Fruit fly (Drosophila melanogaster) Kc167 (cell line): Measurements from ENCODE around the gene CG33490.
"Not testable (repeated sequence)": the region's sequence is repeated elsewhere in the genome, so short reads cannot be mapped to it uniquely, and the experiment has no call there.

Source experiments
- Myc ChIP-seq: fragments of >200 bp; optimal IDR thresholded peaks from 2 replicates; lab custom pipeline; 2017; ENCODE audit warnings: missing external identifiers
- Sin3A ChIP-seq: fragments of >200 bp; optimal IDR thresholded peaks from 2 replicates; lab custom pipeline; 2018; ENCODE audit warnings: missing external identifiers
- h ChIP-seq: fragments of >200 bp; optimal IDR thresholded peaks from 3 replicates; lab custom pipeline; 2018; ENCODE audit warnings: missing external identifiers
- insv ChIP-seq: fragments of >200 bp; optimal IDR thresholded peaks from 3 replicates; lab custom pipeline; 2018; ENCODE audit warnings: missing external identifiers
- psq ChIP-seq: fragments of >200 bp; optimal IDR thresholded peaks from 2 replicates; lab custom pipeline; 2017; ENCODE audit warnings: missing external identifiers
- ttk ChIP-seq: sonication (Bioruptor generic); optimal IDR thresholded peaks from 2 replicates; lab custom pipeline; 2017; ENCODE audit warnings: missing external identifiers

The CG33490 gene

DNA sequence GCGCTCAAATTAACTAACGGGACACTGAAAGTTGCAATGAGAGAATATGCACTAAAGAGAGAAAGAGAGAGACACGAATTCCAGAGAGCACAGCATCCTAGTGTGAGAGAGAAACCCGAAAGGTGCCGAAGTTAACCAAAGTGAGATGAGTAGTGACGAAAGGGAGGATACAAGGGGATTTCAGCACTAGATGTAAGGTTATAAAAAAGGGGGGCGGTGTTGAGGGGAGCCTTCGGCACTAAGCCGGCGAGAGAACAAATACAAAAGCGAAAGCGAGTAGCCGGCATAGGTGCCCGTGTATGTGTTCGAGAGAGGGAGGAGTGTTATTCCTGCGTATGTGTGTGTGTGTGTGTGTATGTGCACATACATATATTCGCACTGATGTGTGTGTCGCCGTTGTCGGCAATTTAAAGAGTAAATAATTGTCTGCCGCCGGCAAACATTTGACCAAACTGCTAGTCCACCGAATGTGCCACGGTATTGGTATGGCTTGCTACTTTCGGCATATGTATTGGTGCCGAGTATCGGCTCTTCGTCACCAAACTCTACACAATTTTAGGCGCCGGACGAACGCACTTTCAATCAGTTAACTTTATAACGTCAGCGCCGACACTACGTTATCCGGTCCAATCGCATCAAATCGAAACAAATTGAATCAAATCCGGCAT is 22.3 kb upstream of the CG33490 start, which contains the start of gene CG7368:
CG7368 (plus strand) TSS at position 618 of the 668 bp plus-strand sequence.
- TF ChIP-seq insv (lab: Kevin White, UChicago) (no peak), Sin3A (lab: Kevin White, UChicago) (no peak), ttk (lab: Kevin White, UChicago) (no peak), h (lab: Kevin White, UChicago) (no peak), Myc (lab: Kevin White, UChicago) (no peak), psq (lab: Kevin White, UChicago) (no peak)

DNA sequence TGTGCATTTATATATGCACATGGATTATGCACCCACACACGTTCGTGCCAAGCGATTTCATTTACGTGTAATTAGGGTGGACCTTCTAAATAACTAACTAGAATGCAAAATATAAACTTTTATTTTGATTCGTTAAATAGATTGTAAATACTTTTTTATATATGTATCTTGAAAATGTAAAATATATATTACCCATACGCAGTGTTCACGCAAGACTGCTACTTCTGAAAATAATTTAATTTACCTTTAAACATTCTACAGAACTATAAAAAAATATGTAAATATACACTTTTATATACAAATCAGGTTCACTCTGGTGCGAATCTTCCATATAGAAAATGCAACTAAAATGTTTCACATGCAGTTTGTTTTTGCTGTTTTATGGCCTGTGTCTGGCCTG is 19.3 kb upstream of the CG33490 start:
- TF ChIP-seq Myc (lab: Kevin White, UChicago) (no peak), h (lab: Kevin White, UChicago) (no peak), Sin3A (lab: Kevin White, UChicago) (no peak), ttk (lab: Kevin White, UChicago) (no peak)

DNA sequence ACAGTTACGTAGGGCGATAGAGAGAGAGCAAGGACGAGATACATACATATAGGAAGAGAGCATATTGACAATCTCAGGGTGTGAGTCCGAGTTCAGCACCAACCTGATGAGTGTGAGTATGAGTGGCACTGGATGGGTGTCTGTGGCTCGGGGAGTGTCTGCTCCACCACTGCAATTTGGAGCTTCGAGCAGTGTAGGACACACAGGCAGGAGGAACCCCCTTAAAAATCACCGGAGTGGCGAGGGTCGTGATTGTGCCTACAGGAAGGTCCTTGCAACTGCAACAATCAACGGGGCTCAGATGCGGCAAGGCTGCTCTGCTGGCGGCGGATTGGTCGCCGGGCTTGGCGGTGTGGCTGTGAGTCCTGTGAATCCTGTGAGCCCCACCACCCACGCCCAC is 17.3 kb upstream of the CG33490 start:
- no peak for TF ChIP-seq psq (lab: Kevin White, UChicago)
- no peak for TF ChIP-seq Myc (lab: Kevin White, UChicago)
- no peak for TF ChIP-seq ttk (lab: Kevin White, UChicago)

DNA sequence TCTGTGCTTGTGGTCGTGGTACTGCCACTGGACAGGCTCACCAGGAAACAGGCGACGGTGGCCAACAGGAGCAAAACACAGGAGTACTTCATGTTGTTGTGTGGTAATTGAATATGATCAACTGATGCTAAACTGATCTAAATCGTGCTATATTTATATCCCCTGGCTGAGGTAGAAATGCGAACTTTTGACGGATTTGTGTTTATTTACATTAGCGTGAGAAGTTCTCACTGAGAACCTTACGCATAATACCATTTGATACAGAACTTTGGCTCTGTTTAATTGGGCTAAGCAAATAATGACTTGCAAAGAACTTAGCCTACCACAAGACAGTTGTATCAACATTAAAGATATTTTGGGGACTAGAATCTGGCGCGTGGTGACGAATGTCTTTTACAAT is 16.7 kb upstream of the CG33490 start, which contains the start of gene CG33268:
CG33268 (minus strand) TSS at position 101 of the 400 bp plus-strand sequence.
- TF ChIP-seq insv (lab: Kevin White, UChicago) = no peak
- TF ChIP-seq Sin3A (lab: Kevin White, UChicago) = no peak
- TF ChIP-seq Myc (lab: Kevin White, UChicago) = no peak
- no peak for TF ChIP-seq h (lab: Kevin White, UChicago)
- TF ChIP-seq psq (lab: Kevin White, UChicago) = no peak
- TF ChIP-seq ttk (lab: Kevin White, UChicago) = no peak

DNA sequence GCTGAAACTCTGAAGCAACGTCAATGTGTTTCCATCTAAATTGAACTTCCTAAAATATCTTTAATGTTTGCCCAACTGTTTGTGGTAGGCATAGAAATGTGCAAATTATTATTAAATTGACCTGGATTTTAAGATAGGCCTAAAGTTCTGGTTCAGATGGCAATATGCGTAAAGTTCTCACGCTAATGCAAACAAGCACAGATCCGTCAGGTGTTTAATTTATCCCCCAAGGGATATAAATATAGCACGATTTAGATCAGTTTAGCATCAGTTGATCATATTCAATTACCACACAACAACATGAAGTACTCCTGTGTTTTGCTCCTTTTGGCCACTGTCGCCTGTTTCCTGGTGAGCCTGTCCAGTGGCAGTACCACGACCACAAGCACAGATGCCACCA is 14.9 kb upstream of the CG33490 start, which contains the start of gene CG7377:
CG7377 (plus strand) TSS at position 301 of the 400 bp plus-strand sequence.
- not testable (repeated sequence) for TF ChIP-seq ttk, h, psq (lab: Kevin White, UChicago)

DNA sequence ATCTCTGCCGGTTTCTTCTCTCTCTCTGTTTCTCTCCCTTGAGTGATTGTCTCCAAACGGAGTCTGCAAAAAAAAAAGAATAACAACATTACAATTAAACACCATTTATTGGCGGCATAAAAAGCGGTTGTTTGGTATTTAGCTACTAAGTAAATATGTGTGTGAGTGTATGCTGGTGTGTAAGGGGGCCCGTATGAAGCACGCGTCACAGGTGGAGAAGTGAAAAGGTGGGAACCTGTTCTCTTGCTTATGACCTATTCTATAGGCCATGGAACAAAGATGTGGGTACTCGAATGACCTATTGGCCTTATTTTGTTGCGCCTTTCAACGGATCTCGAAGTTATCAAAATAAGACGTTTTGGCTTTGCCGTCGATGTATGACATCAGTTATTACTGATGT is 14.1 kb upstream of the CG33490 start:
- TF ChIP-seq ttk (lab: Kevin White, UChicago) = no peak
- no peak for TF ChIP-seq Sin3A (lab: Kevin White, UChicago)
- no peak for TF ChIP-seq insv (lab: Kevin White, UChicago)
- no peak for TF ChIP-seq h (lab: Kevin White, UChicago)
- no peak for TF ChIP-seq psq (lab: Kevin White, UChicago)
- no peak for TF ChIP-seq Myc (lab: Kevin White, UChicago)

DNA sequence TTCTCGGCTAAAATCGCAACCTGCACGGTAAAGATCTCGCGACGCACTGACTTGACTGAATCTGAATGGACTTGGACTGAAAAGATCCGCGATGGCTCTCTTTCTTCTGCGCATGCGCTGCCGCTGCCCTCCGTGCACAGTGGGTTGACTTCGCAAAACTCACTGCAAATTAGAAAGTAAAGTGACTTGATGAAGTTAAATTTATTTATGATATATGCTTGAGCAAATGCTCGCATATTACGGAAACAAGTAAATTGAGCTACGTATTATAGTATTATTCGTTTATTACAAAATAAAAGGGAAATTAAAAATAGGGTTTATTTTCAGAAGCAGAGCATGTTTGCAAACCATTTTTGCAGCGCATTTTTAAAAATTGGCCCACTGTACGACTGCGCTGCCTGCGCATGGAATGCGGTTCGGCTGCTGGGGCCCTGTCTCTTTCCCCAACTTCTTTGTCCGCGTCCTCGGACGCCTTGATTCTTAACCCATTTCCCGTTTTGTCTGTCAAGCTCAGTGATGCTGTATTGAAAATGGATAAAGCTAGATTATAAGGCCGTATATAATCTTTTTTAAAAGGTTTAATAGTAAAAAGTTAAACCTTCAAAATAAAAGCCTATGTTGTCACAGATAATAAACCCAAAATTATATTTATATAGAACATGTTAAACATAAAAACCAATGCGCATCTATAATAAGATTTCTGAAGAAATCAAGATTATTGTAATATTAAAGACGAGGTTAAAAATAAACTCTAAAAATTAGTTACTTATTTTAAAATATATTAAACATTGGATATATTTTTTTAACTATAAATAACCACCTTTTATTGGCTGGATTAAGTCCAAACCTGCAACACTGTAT is 13.5 kb upstream of the CG33490 start, which contains the start of gene rt:
rt (minus strand) TSS at position 51 of the 861 bp plus-strand sequence.
- TF ChIP-seq ttk (lab: Kevin White, UChicago) (no peak), h (lab: Kevin White, UChicago) (no peak), insv (lab: Kevin White, UChicago) (no peak), Sin3A (lab: Kevin White, UChicago) (no peak), psq (lab: Kevin White, UChicago) (no peak), Myc (lab: Kevin White, UChicago) (no peak)

DNA sequence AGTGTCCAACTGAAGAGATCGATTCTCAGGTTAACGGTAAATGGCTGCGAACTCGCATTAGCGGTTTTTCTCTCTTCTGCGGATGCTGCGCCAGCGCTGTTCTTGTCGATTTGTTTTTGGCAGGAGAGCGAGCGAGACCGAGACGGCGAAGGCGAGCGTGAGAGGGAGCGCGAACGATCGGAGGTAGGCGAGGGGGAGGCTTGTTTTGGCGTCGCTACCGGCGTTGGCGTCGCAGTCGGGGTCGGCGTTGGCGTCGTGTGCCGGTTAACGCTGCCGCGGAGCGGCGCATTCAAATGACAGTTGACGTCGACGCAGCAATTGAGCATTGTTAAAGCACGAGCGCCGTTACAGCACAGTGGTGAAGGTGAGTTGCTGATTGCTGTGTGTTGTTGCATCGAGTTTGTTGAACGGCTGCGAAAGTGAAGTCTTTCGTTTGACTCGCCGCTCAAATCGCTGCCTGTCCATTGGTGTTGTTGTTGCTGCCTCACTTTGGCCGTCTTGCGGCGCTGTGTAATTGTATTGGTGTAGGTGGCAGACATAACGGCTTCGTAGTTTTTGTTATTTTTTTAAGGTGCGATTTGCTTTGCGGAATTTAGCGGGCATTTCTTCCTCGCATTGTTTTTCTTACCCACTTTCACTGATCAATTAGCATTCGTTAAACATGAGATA is 12.5 kb upstream of the CG33490 start:
- TF ChIP-seq ttk (lab: Kevin White, UChicago) (no peak), h (lab: Kevin White, UChicago) (no peak), insv (lab: Kevin White, UChicago) (no peak), Sin3A (lab: Kevin White, UChicago) (no peak), Myc (lab: Kevin White, UChicago) (no peak), psq (lab: Kevin White, UChicago) (no peak)

DNA sequence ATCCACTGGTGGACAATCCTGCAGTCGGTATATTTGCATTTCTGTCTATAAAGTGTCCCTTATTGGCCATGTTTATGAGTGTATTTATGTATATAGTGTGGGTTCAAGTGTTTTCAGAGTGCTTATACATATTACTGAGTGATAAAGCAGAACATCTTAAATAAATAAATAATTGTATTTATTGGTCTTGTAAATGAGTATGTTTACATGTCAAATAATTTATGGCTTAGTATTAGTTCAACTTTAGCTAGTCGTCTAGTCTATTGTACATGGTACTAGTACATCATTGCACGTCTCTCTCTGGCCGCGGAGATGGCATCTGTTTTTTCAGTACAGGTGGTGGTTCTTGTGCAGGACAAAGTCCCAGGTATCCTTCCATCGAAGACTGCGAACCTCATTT is 9.5 kb upstream of the CG33490 start, which contains the start of gene CG32086:
CG32086 (minus strand) TSS at position 101 of the 400 bp plus-strand sequence.
- TF ChIP-seq ttk (lab: Kevin White, UChicago) (no peak), Myc (lab: Kevin White, UChicago) (no peak), psq (lab: Kevin White, UChicago) (no peak), insv (lab: Kevin White, UChicago) (no peak), h (lab: Kevin White, UChicago) (no peak), Sin3A (lab: Kevin White, UChicago) (no peak)

DNA sequence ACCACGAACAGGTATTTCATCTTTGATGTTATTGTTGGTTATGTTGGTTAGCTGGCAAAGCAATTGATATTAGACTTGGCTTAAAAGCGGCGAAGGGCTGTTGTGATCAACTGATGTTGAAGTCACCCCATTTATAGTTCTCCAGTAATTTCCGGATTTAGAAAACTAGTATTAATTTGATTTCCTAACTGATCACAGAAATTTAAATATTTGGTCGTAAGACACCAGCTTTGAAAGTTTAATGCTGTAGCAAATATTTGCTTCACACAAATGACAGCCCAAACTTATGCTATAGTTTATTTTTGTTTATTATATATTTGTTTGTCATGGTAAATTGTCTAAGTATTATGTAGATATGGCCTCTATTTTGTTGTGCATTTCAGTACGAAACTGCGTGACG is 7.6 kb upstream of the CG33490 start, which contains the start of gene CG33269:
CG33269 (minus strand) TSS at position 101 of the 400 bp plus-strand sequence.
- TF ChIP-seq Sin3A (lab: Kevin White, UChicago) = no peak
- TF ChIP-seq insv (lab: Kevin White, UChicago) = no peak
- TF ChIP-seq psq (lab: Kevin White, UChicago) = no peak
- TF ChIP-seq Myc (lab: Kevin White, UChicago) = no peak

DNA sequence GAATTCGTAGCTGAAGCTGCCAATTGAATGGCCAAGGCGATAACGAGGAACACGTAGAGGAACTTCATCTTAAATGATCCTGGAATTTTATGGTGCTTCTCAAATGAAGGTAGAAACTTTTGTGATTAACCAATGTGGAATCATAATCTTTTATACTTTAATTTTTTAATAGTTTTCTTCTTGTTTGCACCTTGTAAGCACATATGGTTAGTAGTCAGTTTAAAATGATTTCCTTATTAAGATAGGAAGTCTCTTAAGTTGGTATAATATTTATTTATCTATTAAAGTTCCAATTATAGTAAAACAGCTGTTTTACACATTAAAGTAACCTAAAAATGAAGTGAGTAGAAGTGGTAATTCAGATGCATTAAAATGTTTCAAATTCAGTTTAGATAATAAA is 6.5 kb upstream of the CG33490 start, which contains the start of gene CG43391:
CG43391 (minus strand) TSS at position 101 of the 400 bp plus-strand sequence.
- no peak for TF ChIP-seq Sin3A (lab: Kevin White, UChicago)
- no peak for TF ChIP-seq Myc (lab: Kevin White, UChicago)
- no peak for TF ChIP-seq psq (lab: Kevin White, UChicago)
- no peak for TF ChIP-seq h (lab: Kevin White, UChicago)
- no peak for TF ChIP-seq ttk (lab: Kevin White, UChicago)
- TF ChIP-seq insv (lab: Kevin White, UChicago) = no peak
